Worm (Caenorhabditis elegans) whole organism, L2 larva: ENCODE measurements around the gene pei-1.

ENCODE experiments used
- F13H6.1 ChIP-seq: sonication (generic microtip); optimal IDR thresholded peaks from 2 replicates; lab custom pipeline; 2016; ENCODE audit warnings: missing genetic modification characterization, missing compliant biosample characterization
- blmp-1 ChIP-seq: sonication (generic microtip); optimal IDR thresholded peaks from 2 replicates; lab custom pipeline; 2017; ENCODE audit warnings: missing genetic modification characterization, mild to moderate bottlenecking, missing compliant biosample characterization, antibody characterized with exemption, moderate library complexity; ENCODE audit not compliant: insufficient read depth
- ceh-82 ChIP-seq: fragments of 150-350 bp; optimal IDR thresholded peaks from 2 replicates; lab custom pipeline; 2014; ENCODE audit warnings: missing biosample characterization, missing genetic modification characterization
- fos-1 ChIP-seq: fragments of 150-350 bp; optimal IDR thresholded peaks from 2 replicates; lab custom pipeline; 2014; ENCODE audit warnings: missing biosample characterization, missing genetic modification characterization
- lsy-2 ChIP-seq, 2 experiments: fragments of 150-350 bp in 1 of 2; sonication (generic microtip) in 1 of 2; optimal IDR thresholded peaks; 2 replicates each; lab custom pipeline; 2014 to 2017; ENCODE audit warnings: missing biosample characterization in 2 of 2, missing genetic modification characterization in 2 of 2
- skn-1 ChIP-seq: sonication (generic microtip); optimal IDR thresholded peaks from 2 replicates; lab custom pipeline; 2017; ENCODE audit warnings: missing biosample characterization, missing genetic modification characterization
- ztf-4 ChIP-seq: fragments of 150-350 bp; optimal IDR thresholded peaks from 2 replicates; lab custom pipeline; 2014; ENCODE audit warnings: missing biosample characterization, missing genetic modification characterization

- TF ChIP-seq blmp-1 (tag; lab: Kevin White, UChicago) (no peak), F13H6.1 (tag; lab: Kevin White, UChicago) (no peak), skn-1 (tag; lab: Kevin White, UChicago) (no peak), lsy-2 (tag; optimal IDR thresholded peaks at IDR 0.05; lab: Kevin White, UChicago) (no peak), ztf-4 (tag; lab: Kevin White, UChicago) (no peak), ceh-82 (tag; lab: Kevin White, UChicago) (no peak), fos-1 (tag; lab: Kevin White, UChicago) (no peak)
Observed at ce11 chrIV:9634848-9635247, 42.5 kb upstream of the pei-1 start, which contains the start of gene mca-1.
